Worm (Caenorhabditis elegans) whole organism, midembryonic: Measurements from ENCODE around the gene nhr-103.
"Not testable (repeated sequence)": the region's sequence is repeated elsewhere in the genome, so short reads cannot be mapped to it uniquely, and the experiment has no call there.

Source experiments
- T22C8.4 ChIP-seq: fragments of 200-800 bp; sonication (Bioruptor generic); IDR thresholded peaks from 2 replicates; pipeline ENCODE4 v1.3.6; 2022; ENCODE audit warnings: missing genetic modification characterization, missing compliant biosample characterization
- cog-1 ChIP-seq: sonication (generic microtip); optimal IDR thresholded peaks from 2 replicates; lab custom pipeline; 2016; ENCODE audit warnings: missing genetic modification characterization, missing compliant biosample characterization
- flt-1 ChIP-seq: fragments of 200-800 bp; sonication (Bioruptor generic); IDR thresholded peaks from 2 replicates; pipeline ENCODE4 v1.3.6; 2022; ENCODE audit warnings: missing genetic modification characterization, missing compliant biosample characterization
- klf-2 ChIP-seq: fragments of 200-800 bp; sonication (Bioruptor generic); conservative IDR thresholded peaks from 2 replicates; pipeline ENCODE4 v1.3.6; 2022; ENCODE audit warnings: missing genetic modification reagents, missing genetic modification characterization, missing compliant biosample characterization
- med-1 ChIP-seq: sonication (generic microtip); optimal IDR thresholded peaks from 2 replicates; lab custom pipeline; 2017; ENCODE audit warnings: missing genetic modification characterization, mild to moderate bottlenecking, missing compliant biosample characterization, antibody characterized with exemption, missing genetic modification reagents; ENCODE audit not compliant: insufficient read depth
- ref-1 ChIP-seq: fragments of 200-800 bp; sonication (Bioruptor generic); conservative IDR thresholded peaks from 2 replicates; pipeline ENCODE4 v1.3.6; 2022; ENCODE audit warnings: missing genetic modification reagents, missing genetic modification characterization, missing compliant biosample characterization
- tab-1 ChIP-seq: fragments of 200-800 bp; sonication (Bioruptor generic); IDR thresholded peaks from 2 replicates; pipeline ENCODE4 v1.3.6; 2022; ENCODE audit warnings: missing genetic modification characterization, missing compliant biosample characterization
- ztf-23 ChIP-seq: fragments of 200-800 bp; sonication (Bioruptor generic); IDR thresholded peaks from 2 replicates; pipeline ENCODE4 v1.3.6; 2022; ENCODE audit warnings: missing genetic modification reagents, missing genetic modification characterization, missing compliant biosample characterization
- ztf-29 ChIP-seq: fragments of 200-800 bp; sonication (Bioruptor generic); IDR thresholded peaks from 2 replicates; pipeline ENCODE4 v1.3.6; 2022; ENCODE audit warnings: missing genetic modification reagents, missing genetic modification characterization, missing compliant biosample characterization

Gene nhr-103

DNA sequence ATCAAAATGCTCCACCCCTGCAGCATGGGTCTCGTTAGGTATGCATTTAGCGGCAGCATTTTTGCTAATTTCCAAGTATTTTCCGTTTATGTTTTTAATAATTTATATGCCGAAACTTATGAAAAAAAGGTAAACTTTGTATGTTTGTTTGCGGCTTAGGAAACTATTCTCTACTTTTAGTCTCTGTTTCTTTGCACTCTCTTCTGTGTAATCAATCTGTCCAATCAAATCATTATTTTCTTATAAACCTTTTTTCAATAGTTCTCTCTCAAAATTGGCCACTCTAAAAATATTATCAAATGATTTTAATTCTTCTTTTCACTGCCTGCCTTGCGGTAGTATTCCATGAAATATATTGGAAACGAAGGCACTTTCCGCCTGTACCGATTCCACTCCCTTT is 12.8 kb downstream of the nhr-103 start:
- TF ChIP-seq klf-2 (GFP tag; lab: Robert Waterston, UW) = no peak
- TF ChIP-seq ztf-23 (GFP tag; lab: Robert Waterston, UW) = no peak
- no peak for TF ChIP-seq cog-1 (tag; lab: Kevin White, UChicago)
- no peak for TF ChIP-seq tab-1 (GFP tag; lab: Robert Waterston, UW)
- no peak for TF ChIP-seq med-1 (GFP tag; lab: Kevin White, UChicago)
- no peak for TF ChIP-seq ref-1
- TF ChIP-seq ztf-29 (GFP tag; lab: Robert Waterston, UW) = no peak
- TF ChIP-seq T22C8.4 (GFP tag; lab: Robert Waterston, UW) = no peak
- TF ChIP-seq flt-1 (GFP tag; lab: Robert Waterston, UW) = no peak

DNA sequence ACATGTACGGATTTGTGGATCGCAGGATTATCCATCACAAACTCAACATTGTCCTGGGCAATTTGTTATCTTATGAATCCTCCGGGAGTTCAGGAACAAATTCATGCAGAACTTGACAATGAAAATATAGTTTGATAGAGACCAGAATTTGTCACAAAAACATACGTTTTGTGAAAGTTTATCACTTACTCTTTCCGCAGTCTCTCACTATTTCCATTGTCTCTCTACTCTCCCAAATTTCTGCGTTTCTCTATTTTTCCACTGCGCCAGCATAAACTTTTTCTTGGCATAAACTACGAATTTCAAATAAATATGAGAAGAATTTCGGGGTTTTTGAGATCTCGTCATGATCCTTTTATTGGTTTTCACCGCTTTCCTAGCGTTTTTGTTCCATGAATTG is 17.4 kb downstream of the nhr-103 start, which contains the start of gene cyp-33C3:
cyp-33C3 (plus strand) TSS at position 149 of the 400 bp plus-strand sequence.
- TF ChIP-seq flt-1 (GFP tag; lab: Robert Waterston, UW) = no peak
- TF ChIP-seq med-1 (GFP tag; lab: Kevin White, UChicago) = no peak
- no peak for TF ChIP-seq ztf-29 (GFP tag; lab: Robert Waterston, UW)
- no peak for TF ChIP-seq ztf-23 (GFP tag; lab: Robert Waterston, UW)
- no peak for TF ChIP-seq cog-1 (tag; lab: Kevin White, UChicago)
- TF ChIP-seq klf-2 (GFP tag; lab: Robert Waterston, UW) = no peak
- TF ChIP-seq ref-1 = no peak
- no peak for TF ChIP-seq tab-1 (GFP tag; lab: Robert Waterston, UW)
- no peak for TF ChIP-seq T22C8.4 (GFP tag; lab: Robert Waterston, UW)

DNA sequence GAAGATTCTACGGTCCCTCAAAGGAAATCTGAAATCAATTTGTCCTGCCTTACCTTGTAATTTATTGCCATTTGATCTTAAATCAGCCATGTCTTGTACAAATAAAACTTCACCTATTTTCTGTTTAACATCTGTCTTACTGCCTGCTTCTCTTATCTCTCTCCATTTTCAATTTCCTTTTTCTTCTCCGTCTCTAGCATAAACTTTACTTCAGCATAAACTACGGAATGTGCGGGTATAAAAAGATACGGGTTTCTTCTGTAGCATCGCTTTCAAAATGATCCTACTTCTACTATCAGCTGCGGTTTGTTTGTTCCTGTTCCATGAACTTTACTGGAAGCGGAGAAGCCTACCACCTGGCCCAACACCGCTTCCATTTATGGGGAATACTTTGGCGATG is 19.5 kb downstream of the nhr-103 start, which contains the start of gene cyp-33C5:
cyp-33C5 (plus strand) TSS at position 254 of the 400 bp plus-strand sequence.
- TF ChIP-seq ztf-23 (GFP tag; lab: Robert Waterston, UW) = no peak
- TF ChIP-seq flt-1 (GFP tag; lab: Robert Waterston, UW) = no peak
- TF ChIP-seq ref-1 = no peak
- TF ChIP-seq T22C8.4 (GFP tag; lab: Robert Waterston, UW) = no peak
- TF ChIP-seq tab-1 (GFP tag; lab: Robert Waterston, UW) = no peak
- TF ChIP-seq cog-1 (tag; lab: Kevin White, UChicago) = no peak
- TF ChIP-seq med-1 (GFP tag; lab: Kevin White, UChicago) = no peak
- no peak for TF ChIP-seq klf-2 (GFP tag; lab: Robert Waterston, UW)
- TF ChIP-seq ztf-29 (GFP tag; lab: Robert Waterston, UW) = no peak

DNA sequence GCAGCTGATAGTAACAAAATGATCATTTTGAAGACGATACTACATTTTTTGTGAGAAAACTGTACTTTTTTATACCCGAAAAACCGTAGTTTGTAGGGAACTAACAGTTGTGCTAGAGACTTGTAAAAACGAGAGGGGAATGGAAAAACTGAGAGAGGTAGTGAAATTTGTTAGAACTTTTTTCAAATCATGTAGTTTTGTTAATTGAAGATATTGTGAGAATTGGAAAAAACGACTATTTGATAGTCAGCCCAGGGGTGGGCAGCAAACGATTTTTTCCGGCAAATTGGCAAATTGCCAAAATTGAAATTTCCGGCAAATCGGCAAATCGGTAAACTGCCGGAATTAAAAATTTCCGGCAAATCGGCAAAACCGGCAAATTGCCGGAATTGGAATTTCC is 24.1 kb downstream of the nhr-103 start, which contains the start of gene cyp-33C6:
cyp-33C6 (minus strand) TSS at position 101 of the 400 bp plus-strand sequence.
- TF ChIP-seq klf-2 (GFP tag; lab: Robert Waterston, UW) (no peak), ref-1 (no peak), T22C8.4 (GFP tag; lab: Robert Waterston, UW) (no peak)

DNA sequence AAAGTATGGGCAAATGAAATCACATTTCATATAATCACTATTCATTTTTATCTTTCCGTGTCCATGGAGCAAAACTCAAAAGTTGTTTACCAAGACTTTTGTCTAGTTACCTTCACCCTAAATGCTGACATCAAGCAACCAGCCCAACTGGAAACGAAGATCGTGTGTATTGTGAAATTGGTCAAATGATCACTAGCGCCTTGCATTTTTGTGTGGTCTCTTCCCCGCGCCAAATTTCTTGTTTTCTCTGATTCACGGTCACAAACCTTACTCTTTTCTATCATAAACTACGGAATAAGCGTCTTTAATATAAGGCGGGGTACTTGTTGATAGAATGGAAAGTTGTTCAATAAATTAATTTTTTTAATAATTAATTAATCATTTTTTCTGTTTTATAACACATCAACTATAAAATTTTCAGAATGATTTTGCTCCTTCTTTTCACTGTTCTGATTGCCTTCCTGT is 24.9 kb downstream of the nhr-103 start, which contains the start of gene cyp-33C7:
cyp-33C7 (plus strand) TSS at position 415 of the 465 bp plus-strand sequence.
- no peak for TF ChIP-seq ztf-29 (GFP tag; lab: Robert Waterston, UW)
- no peak for TF ChIP-seq cog-1 (tag; lab: Kevin White, UChicago)
- TF ChIP-seq T22C8.4 (GFP tag; lab: Robert Waterston, UW) = no peak
- TF ChIP-seq klf-2 (GFP tag; lab: Robert Waterston, UW) = no peak

DNA sequence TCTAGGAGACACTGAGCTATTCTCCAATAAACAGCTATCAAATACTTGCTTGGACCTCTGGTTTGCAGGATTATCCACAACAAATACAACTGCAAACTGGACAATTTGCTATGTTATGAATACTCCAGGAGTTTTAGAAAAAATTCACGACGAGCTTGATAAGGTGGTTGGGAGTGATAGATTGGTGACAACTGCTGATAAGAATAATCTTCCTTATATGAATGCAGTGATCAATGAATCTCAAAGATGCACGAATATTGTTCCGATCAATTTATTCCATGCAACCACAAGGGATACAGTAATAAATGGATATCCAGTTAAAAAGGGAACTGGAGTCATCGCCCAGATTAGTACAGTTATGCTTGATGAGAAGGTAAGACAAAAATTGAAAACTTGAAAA is 26.5 kb downstream of the nhr-103 start:
- TF ChIP-seq ztf-29 (GFP tag; lab: Robert Waterston, UW) (no peak), med-1 (GFP tag; lab: Kevin White, UChicago) (no peak), T22C8.4 (GFP tag; lab: Robert Waterston, UW) (no peak), cog-1 (tag; lab: Kevin White, UChicago) (no peak)

DNA sequence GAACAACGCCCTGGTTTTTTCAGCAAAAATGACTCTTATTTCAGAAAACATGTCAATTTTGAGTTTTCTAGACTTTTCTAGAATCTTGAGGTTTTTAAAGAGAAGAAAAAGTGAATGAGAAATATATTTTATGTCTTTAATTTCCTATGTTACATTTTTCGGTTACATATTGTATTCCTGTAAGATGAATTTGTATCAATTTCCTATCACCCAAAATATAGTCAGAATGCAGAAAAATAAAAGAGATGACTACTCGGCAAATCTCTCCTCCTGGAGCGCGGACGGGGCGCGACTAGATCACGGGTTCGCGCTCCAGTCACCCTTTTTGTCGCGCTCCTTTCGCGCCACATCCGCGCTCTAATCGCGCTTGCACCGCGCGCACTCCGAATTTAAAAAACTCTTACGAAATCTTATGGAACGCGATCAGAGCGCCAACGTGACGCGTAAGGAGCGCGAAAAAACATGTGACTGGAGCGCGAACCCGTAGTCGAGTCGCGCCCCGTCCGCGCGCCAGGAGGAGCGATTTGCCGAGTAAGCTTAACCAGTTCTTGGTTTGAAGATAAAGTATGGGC is 29.4 kb downstream of the nhr-103 start, which contains the start of gene str-253:
str-253 (minus strand) TSS at position 51 of the 572 bp plus-strand sequence.
- TF ChIP-seq med-1 (GFP tag; lab: Kevin White, UChicago) (no peak), T22C8.4 (GFP tag; lab: Robert Waterston, UW) (no peak), flt-1 (GFP tag; lab: Robert Waterston, UW) (no peak), tab-1 (GFP tag; lab: Robert Waterston, UW) (no peak), ref-1 (no peak), klf-2 (GFP tag; lab: Robert Waterston, UW) (no peak)

DNA sequence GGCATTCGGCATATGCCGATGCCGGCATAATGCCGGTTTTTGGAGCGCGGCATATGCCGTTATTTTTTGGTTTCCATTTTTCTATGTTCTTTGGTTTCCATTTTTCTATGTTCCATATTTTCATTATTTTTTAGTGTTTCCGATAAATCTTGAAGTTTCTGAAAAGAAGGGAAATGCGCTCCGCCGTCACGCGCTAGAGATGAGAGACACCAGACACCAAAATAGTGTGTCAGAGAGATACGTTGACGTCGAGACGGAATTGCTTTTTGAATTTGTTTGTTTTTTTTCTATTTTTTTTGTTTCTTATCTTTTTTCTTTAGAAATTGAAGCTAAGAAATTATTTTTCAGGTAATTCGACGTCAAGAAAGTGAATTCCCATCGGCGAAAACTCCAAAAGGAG is 30.0 kb downstream of the nhr-103 start, which contains the start of gene F41B5.1:
F41B5.1 (plus strand) TSS at position 343 of the 400 bp plus-strand sequence.
- not testable (repeated sequence) for TF ChIP-seq cog-1 (tag; lab: Kevin White, UChicago); klf-2 (GFP tag; lab: Robert Waterston, UW); tab-1 (GFP tag; lab: Robert Waterston, UW)

DNA sequence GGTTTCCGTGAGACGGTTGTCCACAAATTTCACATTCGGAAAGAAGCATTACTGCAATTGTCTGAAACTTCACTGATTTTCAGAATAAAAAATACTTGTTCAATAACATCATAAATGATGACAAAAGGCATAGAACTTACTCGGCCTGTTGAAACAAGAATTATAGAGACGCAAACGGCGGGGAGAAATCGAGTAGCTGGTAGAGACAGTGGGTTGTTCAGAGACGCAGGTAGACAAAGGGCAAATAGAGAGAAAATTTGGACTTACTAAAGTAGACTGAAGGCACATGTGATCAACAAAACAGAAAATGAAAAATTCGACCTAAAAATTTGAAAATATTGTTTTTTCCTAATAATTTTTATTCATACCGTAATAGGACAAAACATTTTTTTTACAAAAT is 34.5 kb downstream of the nhr-103 start, which contains the start of gene nhr-182:
nhr-182 (minus strand) TSS at position 178 of the 400 bp plus-strand sequence.
- TF ChIP-seq ref-1 (no peak), klf-2 (GFP tag; lab: Robert Waterston, UW) (no peak), ztf-23 (GFP tag; lab: Robert Waterston, UW) (no peak), T22C8.4 (GFP tag; lab: Robert Waterston, UW) (no peak), flt-1 (GFP tag; lab: Robert Waterston, UW) (no peak), tab-1 (GFP tag; lab: Robert Waterston, UW) (no peak), med-1 (GFP tag; lab: Kevin White, UChicago) (no peak), cog-1 (tag; lab: Kevin White, UChicago) (no peak), ztf-29 (GFP tag; lab: Robert Waterston, UW) (no peak)
